Fruit fly (Drosophila melanogaster) whole organism, adult: ENCODE measurements around the gene CCT2.

Experiments used
- CG11617 ChIP-seq: fragments of 200-800 bp; sonication (Bioruptor generic); optimal IDR thresholded peaks from 2 replicates; lab custom pipeline; 2017; ENCODE audit warnings: mild to moderate bottlenecking, missing biosample characterization, missing genetic modification reagents, missing genetic modification characterization
- CG12768 ChIP-seq: fragments of 200-800 bp; sonication (Bioruptor generic); optimal IDR thresholded peaks from 2 replicates; lab custom pipeline; 2017; ENCODE audit warnings: missing biosample characterization, missing genetic modification characterization, mild to moderate bottlenecking, moderate library complexity, missing genetic modification reagents
- CG14711 ChIP-seq: fragments of 200-800 bp; sonication (Bioruptor generic); optimal IDR thresholded peaks from 2 replicates; lab custom pipeline; 2018; ENCODE audit warnings: missing biosample characterization, mild to moderate bottlenecking, missing genetic modification characterization, moderate library complexity
- CG1620 ChIP-seq: fragments of 200-800 bp; sonication (Bioruptor generic); optimal IDR thresholded peaks from 2 replicates; lab custom pipeline; 2016; ENCODE audit warnings: missing biosample characterization, missing genetic modification characterization
- CG33017 ChIP-seq: fragments of 200-800 bp; sonication (Bioruptor generic); optimal IDR thresholded peaks from 2 replicates; lab custom pipeline; 2018; ENCODE audit warnings: missing biosample characterization, mild to moderate bottlenecking, missing genetic modification characterization, moderate library complexity
- CG5204 ChIP-seq: fragments of 200-800 bp; sonication (Bioruptor generic); optimal IDR thresholded peaks from 2 replicates; lab custom pipeline; 2016; ENCODE audit warnings: missing biosample characterization, missing genetic modification characterization
- CG7045 ChIP-seq: fragments of 200-800 bp; sonication (Bioruptor generic); optimal IDR thresholded peaks from 2 replicates; lab custom pipeline; 2017; ENCODE audit warnings: missing biosample characterization, mild to moderate bottlenecking, missing genetic modification characterization
- CG7101 ChIP-seq: fragments of 200-800 bp; sonication (Bioruptor generic); optimal IDR thresholded peaks from 2 replicates; lab custom pipeline; 2018; ENCODE audit warnings: missing biosample characterization, mild to moderate bottlenecking, missing genetic modification characterization, moderate library complexity
- Clk ChIP-seq: fragments of 200-800 bp; sonication (Bioruptor generic); optimal IDR thresholded peaks from 2 replicates; lab custom pipeline; 2017; ENCODE audit warnings: missing biosample characterization, missing genetic modification characterization
- Crg-1 ChIP-seq: fragments of 200-800 bp; sonication (Bioruptor generic); optimal IDR thresholded peaks from 2 replicates; lab custom pipeline; 2016; ENCODE audit warnings: missing biosample characterization, missing genetic modification characterization
- Hr96 ChIP-seq: fragments of 200-800 bp; sonication (Bioruptor generic); optimal IDR thresholded peaks from 2 replicates; lab custom pipeline; 2016; ENCODE audit warnings: missing biosample characterization, missing genetic modification characterization
- Mnt ChIP-seq: fragments of 200-800 bp; sonication (Bioruptor generic); optimal IDR thresholded peaks from 2 replicates; lab custom pipeline; 2016; ENCODE audit warnings: missing biosample characterization, mild to moderate bottlenecking, missing genetic modification characterization
- bab1 ChIP-seq: fragments of 200-800 bp; sonication (Bioruptor generic); optimal IDR thresholded peaks from 3 replicates; lab custom pipeline; 2019; ENCODE audit warnings: missing biosample characterization, mild to moderate bottlenecking, missing genetic modification characterization, moderate library complexity
- cic ChIP-seq: fragments of 200-800 bp; sonication (Bioruptor generic); optimal IDR thresholded peaks from 2 replicates; lab custom pipeline; 2017; ENCODE audit warnings: missing biosample characterization, mild to moderate bottlenecking, missing genetic modification characterization, moderate library complexity
- cnc ChIP-seq, 2 experiments: fragments of >200 bp; optimal IDR thresholded peaks; 2 replicates each; lab custom pipeline; 2017
- kay ChIP-seq: fragments of 200-800 bp; sonication (Bioruptor generic); peaks from one replicate; lab custom pipeline; 2016; ENCODE audit warnings: missing biosample characterization, missing genetic modification characterization, borderline replicate concordance
- ovo ChIP-seq: fragments of 200-800 bp; sonication (Bioruptor generic); optimal IDR thresholded peaks from 2 replicates; lab custom pipeline; 2016; ENCODE audit warnings: missing biosample characterization, missing genetic modification characterization
- pad ChIP-seq: fragments of 200-800 bp; sonication (Bioruptor generic); optimal IDR thresholded peaks from 3 replicates; lab custom pipeline; 2017; ENCODE audit warnings: missing biosample characterization, missing genetic modification characterization, mild to moderate bottlenecking, moderate library complexity, missing genetic modification reagents
- tj ChIP-seq: fragments of 200-800 bp; sonication (Bioruptor generic); optimal IDR thresholded peaks from 3 replicates; lab custom pipeline; 2017; ENCODE audit warnings: missing biosample characterization, mild to moderate bottlenecking, missing genetic modification characterization, moderate library complexity
- toe ChIP-seq: fragments of 200-800 bp; sonication (Bioruptor generic); optimal IDR thresholded peaks from 2 replicates; lab custom pipeline; 2016; ENCODE audit warnings: missing biosample characterization, missing genetic modification characterization

CCT2 gene

dm6 chrX:9044857-9045256 lies 44.5 kb upstream of the CCT2 start:
- peak; percentile 28 for TF ChIP-seq Mnt (GFP tag; lab: Kevin White, UChicago)
- peak; percentile 16 for TF ChIP-seq CG7101
- TF ChIP-seq CG12768: no peak

dm6 chrX:9046383-9046941 lies 42.9 kb upstream of the CCT2 start:
- TF ChIP-seq Crg-1 (no peak), CG11617 (GFP tag; lab: Kevin White, UChicago) (no peak), CG7101 (no peak), kay (GFP tag; lab: Kevin White, UChicago) (peak; percentile 62), toe (no peak)

- peak; percentile 42 for TF ChIP-seq Mnt (GFP tag; lab: Kevin White, UChicago)
- TF ChIP-seq Clk (GFP tag; lab: Kevin White, UChicago): no peak
- peak; percentile 36 for TF ChIP-seq tj (GFP tag; lab: Kevin White, UChicago)
- TF ChIP-seq bab1 (GFP tag; lab: Kevin White, UChicago): peak; percentile 98
- TF ChIP-seq ovo (GFP tag; lab: Kevin White, UChicago): peak; percentile 47
- TF ChIP-seq CG11617 (GFP tag; lab: Kevin White, UChicago): peak; percentile 45
- TF ChIP-seq CG33017 (tag; lab: Kevin White, UChicago): peak; percentile 71
- TF ChIP-seq CG7045 (GFP tag; lab: Kevin White, UChicago): peak; percentile 49
- peak; percentile 84 for TF ChIP-seq CG1620
- TF ChIP-seq Hr96 (GFP tag; lab: Kevin White, UChicago): peak; percentile 78
- no peak for TF ChIP-seq cic (GFP tag; lab: Kevin White, UChicago)
- peak; percentile 89 for TF ChIP-seq CG7101
- TF ChIP-seq Crg-1: peak; percentile 78
- TF ChIP-seq CG14711 (tag; lab: Kevin White, UChicago): peak; percentile 81
- peak; percentile 56 for TF ChIP-seq CG12768
- peak; percentile 61 for TF ChIP-seq toe
- TF ChIP-seq pad: peak; percentile 71
- TF ChIP-seq kay (GFP tag; lab: Kevin White, UChicago): no peak
- peak; percentile 66 for TF ChIP-seq CG5204
- TF ChIP-seq cnc (optimal IDR thresholded peaks at IDR 0.05; lab: Kevin White, UChicago): no peak
Measured at dm6 chrX:9046986-9047385, 42.3 kb upstream of the CCT2 start.

- TF ChIP-seq toe (no peak), CG33017 (tag; lab: Kevin White, UChicago) (peak; percentile 32), bab1 (GFP tag; lab: Kevin White, UChicago) (peak; percentile 37), CG5204 (no peak), CG1620 (no peak), CG14711 (tag; lab: Kevin White, UChicago) (peak; percentile 44), tj (GFP tag; lab: Kevin White, UChicago) (no peak), Crg-1 (no peak), pad (peak; percentile 84), CG11617 (GFP tag; lab: Kevin White, UChicago) (no peak), Mnt (GFP tag; lab: Kevin White, UChicago) (no peak), CG7101 (peak; percentile 46)
Measured at dm6 chrX:9047725-9048384, 41.5 kb upstream of the CCT2 start.

dm6 chrX:9048385-9048750 lies 40.9 kb upstream of the CCT2 start:
- TF ChIP-seq pad (no peak), cic (GFP tag; lab: Kevin White, UChicago) (no peak), Clk (GFP tag; lab: Kevin White, UChicago) (no peak), CG5204 (no peak), CG12768 (no peak), CG1620 (no peak), CG33017 (tag; lab: Kevin White, UChicago) (no peak), toe (no peak), kay (GFP tag; lab: Kevin White, UChicago) (no peak), CG7101 (no peak), bab1 (GFP tag; lab: Kevin White, UChicago) (no peak), Hr96 (GFP tag; lab: Kevin White, UChicago) (no peak), CG14711 (tag; lab: Kevin White, UChicago) (no peak)

- TF ChIP-seq pad: peak; percentile 47
- no peak for TF ChIP-seq Hr96 (GFP tag; lab: Kevin White, UChicago)
Measured at dm6 chrX:9048941-9049340, 40.4 kb upstream of the CCT2 start.

- TF ChIP-seq pad (peak; percentile 26), tj (GFP tag; lab: Kevin White, UChicago) (peak; percentile 14), Mnt (GFP tag; lab: Kevin White, UChicago) (no peak), CG7045 (GFP tag; lab: Kevin White, UChicago) (peak; percentile 39), CG5204 (peak; percentile 46), cnc (optimal IDR thresholded peaks at IDR 0.05; lab: Kevin White, UChicago) (no peak), Clk (GFP tag; lab: Kevin White, UChicago) (no peak), ovo (GFP tag; lab: Kevin White, UChicago) (no peak), kay (GFP tag; lab: Kevin White, UChicago) (no peak), CG14711 (tag; lab: Kevin White, UChicago) (peak; percentile 63), bab1 (GFP tag; lab: Kevin White, UChicago) (no peak), cic (GFP tag; lab: Kevin White, UChicago) (no peak), Crg-1 (no peak), CG11617 (GFP tag; lab: Kevin White, UChicago) (peak; percentile 7), CG12768 (no peak), CG1620 (no peak), toe (no peak), CG7101 (peak; percentile 73), CG33017 (tag; lab: Kevin White, UChicago) (peak; percentile 44), Hr96 (GFP tag; lab: Kevin White, UChicago) (no peak)
Measured at dm6 chrX:9060078-9060477, 29.2 kb upstream of the CCT2 start.
